Worm (Caenorhabditis elegans) whole organism, young adult: Measurements from ENCODE around the gene B0294.3.

ENCODE experiments used
- B0035.1 ChIP-seq: sonication (generic microtip); optimal IDR thresholded peaks from 2 replicates; lab custom pipeline; 2016; ENCODE audit warnings: missing genetic modification characterization, mild to moderate bottlenecking, missing compliant biosample characterization, missing genotype, missing genetic modification reagents
- B0336.3 ChIP-seq: fragments of 200-800 bp; sonication (Bioruptor generic); IDR thresholded peaks from 2 replicates; pipeline ENCODE4 v1.3.6; 2022; ENCODE audit warnings: missing genetic modification characterization, missing compliant biosample characterization
- F10E7.11 ChIP-seq: sonication (generic microtip); optimal IDR thresholded peaks from 2 replicates; lab custom pipeline; 2017; ENCODE audit warnings: mild to moderate bottlenecking, missing genetic modification characterization, moderate library complexity, missing compliant biosample characterization
- F33H1.4 ChIP-seq: fragments of 200-800 bp; sonication (Bioruptor generic); IDR thresholded peaks from 2 replicates; pipeline ENCODE4 v1.3.6; 2022; ENCODE audit warnings: missing genetic modification reagents, missing genetic modification characterization, missing compliant biosample characterization
- F37B4.10 ChIP-seq: fragments of 200-800 bp; sonication (Bioruptor generic); IDR thresholded peaks from 2 replicates; pipeline ENCODE4 v1.3.6; 2022; ENCODE audit warnings: missing genetic modification characterization, missing compliant biosample characterization
- F39B2.1 ChIP-seq: fragments of 200-800 bp; sonication (Bioruptor generic); IDR thresholded peaks from 2 replicates; pipeline ENCODE4 v1.3.6; 2022; ENCODE audit warnings: missing genetic modification reagents, missing genetic modification characterization, missing compliant biosample characterization
- F52B5.7 ChIP-seq: sonication (generic microtip); optimal IDR thresholded peaks from 2 replicates; lab custom pipeline; 2016; ENCODE audit warnings: mild to moderate bottlenecking, missing genetic modification characterization, missing compliant biosample characterization
- K11D2.4 ChIP-seq: fragments of 200-800 bp; sonication (Bioruptor generic); IDR thresholded peaks from 2 replicates; pipeline ENCODE4 v1.3.6; 2022; ENCODE audit warnings: missing genetic modification reagents, missing genetic modification characterization, missing compliant biosample characterization
- T07F8.4 ChIP-seq: sonication (generic microtip); optimal IDR thresholded peaks from 2 replicates; lab custom pipeline; 2016; ENCODE audit warnings: mild to moderate bottlenecking, missing genetic modification characterization, moderate library complexity, missing compliant biosample characterization
- Y56A3A.18 ChIP-seq: fragments of 200-800 bp; sonication (Bioruptor generic); IDR thresholded peaks from 2 replicates; pipeline ENCODE4 v1.3.6; 2022; ENCODE audit warnings: missing genetic modification reagents, missing genetic modification characterization, missing compliant biosample characterization
- ZK185.1 ChIP-seq: sonication (generic microtip); optimal IDR thresholded peaks from 2 replicates; lab custom pipeline; 2016; ENCODE audit warnings: mild to moderate bottlenecking, missing genetic modification characterization, missing compliant biosample characterization; ENCODE audit not compliant: poor library complexity, severe bottlenecking
- ama-1 ChIP-seq, 3 experiments: fragments of 150-350 bp in 1 of 3; sonication (generic microtip) in 2 of 3; optimal IDR thresholded peaks; 2 replicates each; lab custom pipeline; 2014 to 2018; ENCODE audit warnings: missing biosample characterization in 2 of 3, missing genetic modification characterization in 2 of 3, missing genetic modification reagents in 2 of 3
- aptf-3 ChIP-seq: fragments of 200-800 bp; sonication (Bioruptor generic); IDR thresholded peaks from 2 replicates; pipeline ENCODE4 v1.3.6; 2022; ENCODE audit warnings: missing genetic modification characterization, missing compliant biosample characterization
- atf-7 ChIP-seq: sonication (generic microtip); optimal IDR thresholded peaks from 2 replicates; lab custom pipeline; 2017; ENCODE audit warnings: mild to moderate bottlenecking, missing genetic modification characterization, missing compliant biosample characterization
- attf-5 ChIP-seq: fragments of 200-800 bp; sonication (Bioruptor generic); optimal IDR thresholded peaks from 2 replicates; lab custom pipeline; 2018; ENCODE audit warnings: mild to moderate bottlenecking, missing genetic modification characterization, missing compliant biosample characterization
- attf-6 ChIP-seq: fragments of 200-800 bp; sonication (Bioruptor generic); IDR thresholded peaks from 2 replicates; pipeline ENCODE4 v1.3.6; 2022; ENCODE audit warnings: missing genetic modification reagents, missing genetic modification characterization, missing compliant biosample characterization
- cebp-2 ChIP-seq: fragments of 200-800 bp; sonication (Bioruptor generic); IDR thresholded peaks from 2 replicates; pipeline ENCODE4 v1.3.6; 2022; ENCODE audit warnings: missing genetic modification characterization, missing compliant biosample characterization
- ceh-40 ChIP-seq: fragments of 200-800 bp; sonication (Bioruptor generic); IDR thresholded peaks from 2 replicates; pipeline ENCODE4 v1.3.6; 2022; ENCODE audit warnings: missing genetic modification characterization, missing compliant biosample characterization
- ceh-58 ChIP-seq: fragments of 200-800 bp; sonication (Bioruptor generic); IDR thresholded peaks from 2 replicates; pipeline ENCODE4 v1.3.6; 2022; ENCODE audit warnings: missing genetic modification characterization, missing compliant biosample characterization
- ceh-79 ChIP-seq: sonication (generic microtip); optimal IDR thresholded peaks from 2 replicates; lab custom pipeline; 2017; ENCODE audit warnings: mild to moderate bottlenecking, missing genetic modification characterization, missing compliant biosample characterization
- die-1 ChIP-seq: sonication (generic microtip); optimal IDR thresholded peaks from 2 replicates; lab custom pipeline; 2016; ENCODE audit warnings: missing genotype, mild to moderate bottlenecking, missing genetic modification characterization, missing compliant biosample characterization
- egl-18 ChIP-seq: fragments of 200-800 bp; sonication (Bioruptor generic); IDR thresholded peaks from 2 replicates; pipeline ENCODE4 v1.3.6; 2022; ENCODE audit warnings: missing genetic modification reagents, missing genetic modification characterization, missing compliant biosample characterization
- egl-44 ChIP-seq: fragments of 200-800 bp; sonication (Bioruptor generic); IDR thresholded peaks from 2 replicates; pipeline ENCODE4 v1.3.6; 2022; ENCODE audit warnings: missing genetic modification reagents, missing genetic modification characterization, missing compliant biosample characterization
- gei-17 ChIP-seq: fragments of 200-800 bp; sonication (Bioruptor generic); optimal IDR thresholded peaks from 2 replicates; lab custom pipeline; 2018; ENCODE audit warnings: mild to moderate bottlenecking, missing genetic modification characterization, missing compliant biosample characterization
- him-1 ChIP-seq: sonication (generic microtip); optimal IDR thresholded peaks from 2 replicates; lab custom pipeline; 2016; ENCODE audit warnings: missing genotype, missing genetic modification reagents, missing genetic modification characterization, missing compliant biosample characterization
- let-526 ChIP-seq: fragments of 200-800 bp; sonication (Bioruptor generic); IDR thresholded peaks from 2 replicates; pipeline ENCODE4 v1.3.6; 2022; ENCODE audit warnings: missing genetic modification reagents, missing genetic modification characterization, missing compliant biosample characterization
- let-607 ChIP-seq, 2 experiments: fragments of 200-800 bp in 1 of 2; sonication (Bioruptor generic) in 1 of 2; sonication (generic microtip) in 1 of 2; optimal IDR thresholded peaks; 2 replicates each; lab custom pipeline; 2016 to 2018; ENCODE audit warnings: mild to moderate bottlenecking in 2 of 2, missing compliant biosample characterization in 2 of 2, missing genetic modification characterization in 2 of 2, moderate library complexity in 2 of 2, missing genotype in 1 of 2
- lin-35 ChIP-seq, 3 experiments: fragments of 150-350 bp in 2 of 3; sonication (generic microtip) in 1 of 3; optimal IDR thresholded peaks; 2 replicates each; lab custom pipeline; 2014 to 2018; ENCODE audit warnings: missing biosample characterization in 3 of 3, missing genetic modification characterization in 3 of 3, missing genetic modification reagents in 3 of 3
- lin-40 ChIP-seq: sonication (generic microtip); optimal IDR thresholded peaks from 2 replicates; lab custom pipeline; 2016; ENCODE audit warnings: missing genetic modification characterization, mild to moderate bottlenecking, missing compliant biosample characterization, missing genotype, missing genetic modification reagents
- lsl-1 ChIP-seq: fragments of 200-800 bp; sonication (Bioruptor generic); optimal IDR thresholded peaks from 2 replicates; lab custom pipeline; 2018; ENCODE audit warnings: mild to moderate bottlenecking, missing genetic modification characterization, moderate library complexity, missing compliant biosample characterization
- mel-28 ChIP-seq: sonication (generic microtip); optimal IDR thresholded peaks from 2 replicates; lab custom pipeline; 2016; ENCODE audit warnings: borderline replicate concordance, mild to moderate bottlenecking, missing genetic modification characterization, missing compliant biosample characterization
- nhr-120 ChIP-seq: fragments of 200-800 bp; sonication (Bioruptor generic); IDR thresholded peaks from 2 replicates; pipeline ENCODE4 v1.3.6; 2022; ENCODE audit warnings: missing genetic modification characterization, missing compliant biosample characterization
- nhr-179 ChIP-seq: sonication (generic microtip); optimal IDR thresholded peaks from 2 replicates; lab custom pipeline; 2016; ENCODE audit warnings: mild to moderate bottlenecking, missing genetic modification characterization, missing compliant biosample characterization
- nhr-90 ChIP-seq: sonication (generic microtip); optimal IDR thresholded peaks from 2 replicates; lab custom pipeline; 2016; ENCODE audit warnings: missing genotype, mild to moderate bottlenecking, missing genetic modification characterization, missing compliant biosample characterization
- pha-4 ChIP-seq: fragments of 150-350 bp; sonication (generic microtip); optimal IDR thresholded peaks from 2 replicates; lab custom pipeline; 2014; ENCODE audit warnings: missing biosample characterization, missing genetic modification reagents, missing genetic modification characterization
- sdz-38 ChIP-seq: sonication (generic microtip); optimal IDR thresholded peaks from 2 replicates; lab custom pipeline; 2016; ENCODE audit warnings: missing genotype, missing genetic modification characterization, missing compliant biosample characterization
- sea-2 ChIP-seq: fragments of 200-800 bp; sonication (Bioruptor generic); IDR thresholded peaks from 2 replicates; pipeline ENCODE4 v1.3.6; 2022; ENCODE audit warnings: missing genetic modification characterization, missing compliant biosample characterization
- snpc-4 ChIP-seq, 5 experiments: fragments of 150-350 bp in 1 of 5; sonication (generic microtip) in 4 of 5; optimal IDR thresholded peaks; 2 replicates each; lab custom pipeline; 2014 to 2018; ENCODE audit warnings: missing genetic modification characterization in 5 of 5, missing biosample characterization in 3 of 5, antibody characterized with exemption in 2 of 5, mild to moderate bottlenecking in 2 of 5, missing compliant biosample characterization in 2 of 5, missing genotype in 2 of 5, moderate library complexity in 2 of 5, missing genetic modification reagents in 1 of 5
- sptf-2 ChIP-seq: fragments of 200-800 bp; sonication (Bioruptor generic); optimal IDR thresholded peaks from 2 replicates; lab custom pipeline; 2018; ENCODE audit warnings: mild to moderate bottlenecking, missing genetic modification characterization, missing compliant biosample characterization
- tlf-1 ChIP-seq: fragments of 200-800 bp; sonication (Bioruptor generic); optimal IDR thresholded peaks from 2 replicates; lab custom pipeline; 2018; ENCODE audit warnings: mild to moderate bottlenecking, missing genetic modification characterization, missing compliant biosample characterization
- unc-130 ChIP-seq: sonication (generic microtip); optimal IDR thresholded peaks from 2 replicates; lab custom pipeline; 2016; ENCODE audit warnings: missing genetic modification reagents, missing genetic modification characterization, missing compliant biosample characterization
- unc-62 ChIP-seq: fragments of 150-350 bp; optimal IDR thresholded peaks from 2 replicates; lab custom pipeline; 2014; ENCODE audit warnings: missing biosample characterization, missing genetic modification reagents, missing genetic modification characterization
- zfh-2 ChIP-seq: fragments of 200-800 bp; sonication (Bioruptor generic); conservative IDR thresholded peaks from 2 replicates; pipeline ENCODE4 v1.3.6; 2022; ENCODE audit warnings: missing genetic modification reagents, missing genetic modification characterization, missing compliant biosample characterization
- zim-3 ChIP-seq: sonication (generic microtip); optimal IDR thresholded peaks from 2 replicates; lab custom pipeline; 2017; ENCODE audit warnings: mild to moderate bottlenecking, missing genetic modification characterization, moderate library complexity, missing compliant biosample characterization
- ztf-18 ChIP-seq: sonication (generic microtip); optimal IDR thresholded peaks from 2 replicates; lab custom pipeline; 2016; ENCODE audit warnings: missing genotype, mild to moderate bottlenecking, missing genetic modification characterization, missing compliant biosample characterization
- ztf-25 ChIP-seq: fragments of 200-800 bp; sonication (Bioruptor generic); IDR thresholded peaks from 2 replicates; pipeline ENCODE4 v1.3.6; 2022; ENCODE audit warnings: missing genetic modification reagents, missing genetic modification characterization, missing compliant biosample characterization
- ztf-26 ChIP-seq: sonication (generic microtip); optimal IDR thresholded peaks from 2 replicates; lab custom pipeline; 2017; ENCODE audit warnings: missing genetic modification characterization, missing compliant biosample characterization
- ztf-28 ChIP-seq: fragments of 200-800 bp; sonication (Bioruptor generic); IDR thresholded peaks from 2 replicates; pipeline ENCODE4 v1.3.6; 2022; ENCODE audit warnings: missing genetic modification reagents, missing genetic modification characterization, missing compliant biosample characterization
- ztf-6 ChIP-seq: fragments of 200-800 bp; sonication (Bioruptor generic); IDR thresholded peaks from 2 replicates; pipeline ENCODE4 v1.3.6; 2022; ENCODE audit warnings: missing genetic modification reagents, missing genetic modification characterization, missing compliant biosample characterization

The B0294.3 gene

ce11 chrX:1880665-1881064, 11.3 kb upstream of the B0294.3 start (continued):
- peak; percentile 58 for TF ChIP-seq ztf-18 (tag; lab: Kevin White, UChicago)
- TF ChIP-seq zim-3 = no peak
- TF ChIP-seq let-526 (GFP tag; lab: Robert Waterston, UW) = peak; percentile 68; the same call in 1 of the 2 replicates
- peak; percentile 2 for TF ChIP-seq unc-130 (GFP tag; lab: Kevin White, UChicago)
- TF ChIP-seq ceh-79 (tag; lab: Kevin White, UChicago) = no peak
- TF ChIP-seq cebp-2 (GFP tag; lab: Robert Waterston, UW) = peak; percentile 80; the same call in 1 of the 2 replicates
- TF ChIP-seq B0336.3 (GFP tag; lab: Robert Waterston, UW) = no peak
- TF ChIP-seq atf-7 (tag; lab: Kevin White, UChicago) = peak; percentile 59
- TF ChIP-seq attf-5 (GFP tag; lab: Kevin White, UChicago) = peak; percentile 41
- TF ChIP-seq ztf-26 = peak; percentile 56
- TF ChIP-seq let-607 (tag; optimal IDR thresholded peaks at IDR 0.05; lab: Kevin White, UChicago) = peak in 1 of 2 experiments; percentile 9
- peak; percentile 57 for TF ChIP-seq snpc-4 (GFP tag; optimal IDR thresholded peaks at IDR 0.05; lab: Kevin White, UChicago)
- TF ChIP-seq snpc-4 (tag; optimal IDR thresholded peaks at IDR 0.05; lab: Kevin White, UChicago) = peak in 1 of 4 experiments; percentile 67
- no peak for TF ChIP-seq nhr-120 (GFP tag; lab: Robert Waterston, UW)
- peak; percentile 83 for TF ChIP-seq die-1 (tag; lab: Kevin White, UChicago)
- TF ChIP-seq zfh-2 (GFP tag; lab: Robert Waterston, UW) = no peak
- no peak for TF ChIP-seq F10E7.11 (tag; lab: Kevin White, UChicago)
- TF ChIP-seq aptf-3 (GFP tag; lab: Robert Waterston, UW) = no peak
- peak; percentile 48 for TF ChIP-seq T07F8.4 (tag; lab: Kevin White, UChicago)
- TF ChIP-seq unc-62 (GFP tag; lab: Kevin White, UChicago) = no peak
- peak; percentile 79 for TF ChIP-seq ZK185.1 (tag; lab: Kevin White, UChicago)
- no peak; the same call in 1 of the 2 replicates for TF ChIP-seq attf-6 (GFP tag; lab: Robert Waterston, UW)
- TF ChIP-seq nhr-179 = peak; percentile 6
- peak; percentile 36 for TF ChIP-seq tlf-1
- no peak for TF ChIP-seq ztf-25 (GFP tag; lab: Robert Waterston, UW)
- no peak for TF ChIP-seq sea-2
- no peak for TF ChIP-seq ztf-6 (GFP tag; lab: Robert Waterston, UW)
- no peak for TF ChIP-seq ceh-40 (GFP tag; lab: Robert Waterston, UW)
- TF ChIP-seq sptf-2 (GFP tag; lab: Kevin White, UChicago) = peak; percentile 84
- TF ChIP-seq F37B4.10 (GFP tag; lab: Robert Waterston, UW) = no peak
- TF ChIP-seq him-1 (tag; lab: Kevin White, UChicago) = peak; percentile 92
- TF ChIP-seq lin-35 (GFP tag; optimal IDR thresholded peaks at IDR 0.05; lab: Kevin White, UChicago) = no peak
- peak; percentile 82 for TF ChIP-seq nhr-90 (tag; lab: Kevin White, UChicago)
- TF ChIP-seq K11D2.4 (GFP tag; lab: Robert Waterston, UW) = peak; percentile 49; the same call in 1 of the 2 replicates
- no peak for TF ChIP-seq F39B2.1 (GFP tag; lab: Robert Waterston, UW)
- peak; percentile 72 for TF ChIP-seq B0035.1 (tag; lab: Kevin White, UChicago)
- TF ChIP-seq lin-40 = no peak
- peak; percentile 56 for TF ChIP-seq F52B5.7 (tag; lab: Kevin White, UChicago)
- TF ChIP-seq ztf-28 (GFP tag; lab: Robert Waterston, UW) = no peak
- no peak for TF ChIP-seq F33H1.4 (GFP tag; lab: Robert Waterston, UW)
- no peak for TF ChIP-seq ceh-58
- no peak for TF ChIP-seq ama-1 (optimal IDR thresholded peaks at IDR 0.05; lab: Kevin White, UChicago)
- TF ChIP-seq ama-1 (GFP tag; optimal IDR thresholded peaks at IDR 0.05; lab: Kevin White, UChicago) = peak; percentile 38 to 55
- TF ChIP-seq egl-18 (GFP tag; lab: Robert Waterston, UW) = no peak
- no peak for TF ChIP-seq egl-44 (GFP tag; lab: Robert Waterston, UW)
- peak; percentile 93 for TF ChIP-seq Y56A3A.18 (GFP tag; lab: Robert Waterston, UW)
- TF ChIP-seq lsl-1 = no peak
- TF ChIP-seq mel-28 (tag; lab: Kevin White, UChicago) = no peak
- TF ChIP-seq pha-4 (tag; lab: Kevin White, UChicago) = no peak
- TF ChIP-seq gei-17 (GFP tag; lab: Kevin White, UChicago) = peak; percentile 82
- TF ChIP-seq sdz-38 (tag; lab: Kevin White, UChicago) = no peak
